Fruit fly (Drosophila melanogaster): Measurements from ENCODE around the gene CG9641.
A peak's percentile ranks its signal among the peaks of the same experiment; 100 is the strongest.

Gene CG9641

dm6 chr2L:2999113-2999512 is 22.5 kb upstream of the CG9641 start, which contains the start of gene Ccdc85 (continued):
- TF ChIP-seq Oli (tag; optimal IDR thresholded peaks at IDR 0.05): no peak
- no peak for TF ChIP-seq Hr3 (GFP tag; optimal IDR thresholded peaks at IDR 0.05)
- TF ChIP-seq jigr1 (GFP tag; IDR thresholded peaks at IDR 0.05): no peak
- no peak for TF ChIP-seq cas (GFP tag; IDR thresholded peaks at IDR 0.05)
- no peak for TF ChIP-seq Optix (GFP tag; IDR thresholded peaks at IDR 0.05)
- TF ChIP-seq crc (GFP tag; optimal IDR thresholded peaks at IDR 0.05): no peak
- no peak for TF ChIP-seq sisA (GFP tag; IDR thresholded peaks at IDR 0.05)
- no peak for TF ChIP-seq CG15269 (tag; optimal IDR thresholded peaks at IDR 0.05)
- TF ChIP-seq CG6175 (GFP tag; IDR thresholded peaks at IDR 0.05): no peak
- TF ChIP-seq ranshi (GFP tag; IDR thresholded peaks at IDR 0.05): no peak
- TF ChIP-seq gsb (GFP tag; IDR thresholded peaks at IDR 0.05): no peak
- peak; percentile 5 for TF ChIP-seq CG34376 (GFP tag; optimal IDR thresholded peaks at IDR 0.05)
- TF ChIP-seq CG11560 (tag; IDR thresholded peaks at IDR 0.05): peak; percentile 50; the same call in 1 of the 3 replicates
- no peak for TF ChIP-seq CG7372 (GFP tag; IDR thresholded peaks at IDR 0.05)
- peak; percentile 26 for TF ChIP-seq NC2β (GFP tag; optimal IDR thresholded peaks at IDR 0.05)
- peak; percentile 7 for TF ChIP-seq CG18262 (tag; optimal IDR thresholded peaks at IDR 0.05)
- peak; percentile 96 for TF ChIP-seq amos (GFP tag; IDR thresholded peaks at IDR 0.05; ENCODE audit: partially characterized antibody)
- no peak for TF ChIP-seq Ets65A (GFP tag)
- TF ChIP-seq CG10209 (GFP tag; optimal IDR thresholded peaks at IDR 0.05): no peak
- TF ChIP-seq C15 (GFP tag; IDR thresholded peaks at IDR 0.05): no peak
- TF ChIP-seq tgo (GFP tag; IDR thresholded peaks at IDR 0.05): no peak
- TF ChIP-seq Asciz (GFP tag; optimal IDR thresholded peaks at IDR 0.05): no peak
- TF ChIP-seq BEAF-32 (GFP tag; optimal IDR thresholded peaks at IDR 0.05): peak; percentile 84
- TF ChIP-seq CG17612 (GFP tag; IDR thresholded peaks at IDR 0.05): no peak
- no peak for TF ChIP-seq CG13123 (GFP tag; optimal IDR thresholded peaks at IDR 0.05)
- TF ChIP-seq Nf-YA (GFP tag; IDR thresholded peaks at IDR 0.05): 0 out of 2 replicates have a peak, but pooled peaks have one; percentile 7
- TF ChIP-seq CG13287 (GFP tag; IDR thresholded peaks at IDR 0.05; ENCODE audit: partially characterized antibody): peak; percentile 96
- peak; percentile 93 for TF ChIP-seq Dll (GFP tag; IDR thresholded peaks at IDR 0.05; ENCODE audit: partially characterized antibody)
- no peak for TF ChIP-seq luna (GFP tag; optimal IDR thresholded peaks at IDR 0.05)
- no peak for TF ChIP-seq Dfd (GFP tag; optimal IDR thresholded peaks at IDR 0.05)
- no peak for TF ChIP-seq CG10431 (GFP tag; optimal IDR thresholded peaks at IDR 0.05)
- no peak for TF ChIP-seq CG11695 (GFP tag; IDR thresholded peaks at IDR 0.05)
- no peak for TF ChIP-seq Trl (optimal IDR thresholded peaks at IDR 0.05)
- no peak for TF ChIP-seq Trl (GFP tag; optimal IDR thresholded peaks at IDR 0.05)
- no peak for TF ChIP-seq CG12219 (GFP tag; optimal IDR thresholded peaks at IDR 0.05)
- no peak for TF ChIP-seq twi (tag; optimal IDR thresholded peaks at IDR 0.05)
- no peak for TF ChIP-seq bsh (GFP tag; optimal IDR thresholded peaks at IDR 0.05)
- peak; percentile 15 for TF ChIP-seq ERR (GFP tag; optimal IDR thresholded peaks at IDR 0.05)
- TF ChIP-seq btn (GFP tag; optimal IDR thresholded peaks at IDR 0.05): no peak
- TF ChIP-seq Lim3 (GFP tag; IDR thresholded peaks at IDR 0.05): no peak
- TF ChIP-seq CG31224 (GFP tag; IDR thresholded peaks at IDR 0.05): no peak
- TF ChIP-seq YL-1 (GFP tag; optimal IDR thresholded peaks at IDR 0.05): peak; percentile 28
- no peak for TF ChIP-seq mam (GFP tag; optimal IDR thresholded peaks at IDR 0.05)
- TF ChIP-seq CG4820 (GFP tag; optimal IDR thresholded peaks at IDR 0.05): no peak
- TF ChIP-seq cad (GFP tag; optimal IDR thresholded peaks at IDR 0.05): no peak
- TF ChIP-seq repo (GFP tag; optimal IDR thresholded peaks at IDR 0.05): no peak
- TF ChIP-seq CG16863 (GFP tag; optimal IDR thresholded peaks at IDR 0.05): no peak
- no peak for TF ChIP-seq ewg (GFP tag; optimal IDR thresholded peaks at IDR 0.05)
- TF ChIP-seq ro (GFP tag; IDR thresholded peaks at IDR 0.05): no peak
- TF ChIP-seq HLH4C (GFP tag; IDR thresholded peaks at IDR 0.05; ENCODE audit: partially characterized antibody): peak; percentile 99
- TF ChIP-seq mld (GFP tag; IDR thresholded peaks at IDR 0.05; ENCODE audit: partially characterized antibody): peak; percentile 98
- no peak for TF ChIP-seq CG6854 (GFP tag; optimal IDR thresholded peaks at IDR 0.05)
- peak; percentile 83 for TF ChIP-seq trem (tag; optimal IDR thresholded peaks at IDR 0.05)

Data from whole organism, embryonic.